Worm (Caenorhabditis elegans) whole organism, L3 larva: ENCODE data around the gene elc-2.

Source experiments
- R02D3.7 ChIP-seq: fragments of 150-350 bp; optimal IDR thresholded peaks from 2 replicates; lab custom pipeline; 2014; ENCODE audit warnings: missing biosample characterization, missing genetic modification characterization
- aly-2 ChIP-seq: fragments of 150-350 bp; optimal IDR thresholded peaks from 2 replicates; lab custom pipeline; 2014; ENCODE audit warnings: missing biosample characterization, missing genetic modification characterization
- ceh-16 ChIP-seq: sonication (generic microtip); optimal IDR thresholded peaks from 2 replicates; lab custom pipeline; 2017; ENCODE audit warnings: missing biosample characterization, missing genetic modification characterization
- ceh-28 ChIP-seq: fragments of 150-350 bp; optimal IDR thresholded peaks from 2 replicates; lab custom pipeline; 2014; ENCODE audit warnings: missing biosample characterization, missing genetic modification reagents, missing genetic modification characterization
- ceh-82 ChIP-seq: fragments of 150-350 bp; optimal IDR thresholded peaks from 2 replicates; lab custom pipeline; 2014; ENCODE audit warnings: missing biosample characterization, missing genetic modification characterization
- ceh-9 ChIP-seq: sonication (generic microtip); optimal IDR thresholded peaks from 2 replicates; lab custom pipeline; 2018; ENCODE audit warnings: missing biosample characterization, missing genetic modification characterization
- egl-27 ChIP-seq: sonication (generic microtip); optimal IDR thresholded peaks from 4 replicates; lab custom pipeline; 2017; ENCODE audit warnings: missing biosample characterization, missing genetic modification reagents, missing genetic modification characterization
- elt-1 ChIP-seq: fragments of 150-350 bp; optimal IDR thresholded peaks from 2 replicates; lab custom pipeline; 2014; ENCODE audit warnings: missing biosample characterization, missing genetic modification characterization
- elt-2 ChIP-seq: sonication (generic microtip); optimal IDR thresholded peaks from 2 replicates; lab custom pipeline; 2016; ENCODE audit warnings: missing genetic modification reagents, mild to moderate bottlenecking, missing genetic modification characterization, missing compliant biosample characterization
- elt-3 ChIP-seq, 3 experiments: fragments of 150-350 bp in 1 of 3; sonication (generic microtip) in 2 of 3; optimal IDR thresholded peaks; 2 replicates in 2 of 3; 4 replicates in 1 of 3; lab custom pipeline; 2014 to 2017; ENCODE audit warnings: missing biosample characterization in 3 of 3, missing genetic modification characterization in 3 of 3
- hmg-11 ChIP-seq: sonication (generic microtip); optimal IDR thresholded peaks from 2 replicates; lab custom pipeline; 2016; ENCODE audit warnings: missing genetic modification characterization, missing compliant biosample characterization
- lin-15B ChIP-seq: fragments of 150-350 bp; optimal IDR thresholded peaks from 2 replicates; lab custom pipeline; 2014; ENCODE audit warnings: missing biosample characterization, missing genetic modification characterization
- lin-39 ChIP-seq: fragments of 150-350 bp; optimal IDR thresholded peaks from 2 replicates; lab custom pipeline; 2018; ENCODE audit warnings: missing biosample characterization, missing genetic modification reagents, missing genetic modification characterization
- lsy-12 ChIP-seq: sonication (generic microtip); optimal IDR thresholded peaks from 2 replicates; lab custom pipeline; 2016; ENCODE audit warnings: mild to moderate bottlenecking, missing genetic modification characterization, missing compliant biosample characterization
- mdl-1 ChIP-seq: fragments of 150-350 bp; optimal IDR thresholded peaks from 2 replicates; lab custom pipeline; 2014; ENCODE audit warnings: missing biosample characterization, missing genetic modification characterization
- mml-1 ChIP-seq: fragments of 150-350 bp; sonication (generic microtip); optimal IDR thresholded peaks from 3 replicates; lab custom pipeline; 2014; ENCODE audit warnings: missing biosample characterization, missing genetic modification characterization
- nfya-1 ChIP-seq: sonication (generic microtip); optimal IDR thresholded peaks from 2 replicates; lab custom pipeline; 2017; ENCODE audit warnings: missing genetic modification characterization, mild to moderate bottlenecking, missing compliant biosample characterization, antibody characterized with exemption, moderate library complexity; ENCODE audit not compliant: insufficient read depth
- nhr-12 ChIP-seq: fragments of 150-350 bp; optimal IDR thresholded peaks from 2 replicates; lab custom pipeline; 2014; ENCODE audit warnings: missing biosample characterization, missing genetic modification characterization
- nhr-23 ChIP-seq: fragments of 150-350 bp; optimal IDR thresholded peaks from 2 replicates; lab custom pipeline; 2014; ENCODE audit warnings: missing biosample characterization, missing genetic modification reagents, missing genetic modification characterization
- nhr-237 ChIP-seq: fragments of 150-350 bp; optimal IDR thresholded peaks from 2 replicates; lab custom pipeline; 2014; ENCODE audit warnings: missing biosample characterization, missing genetic modification characterization
- nhr-25 ChIP-seq: sonication (generic microtip); optimal IDR thresholded peaks from 2 replicates; lab custom pipeline; 2017; ENCODE audit warnings: missing biosample characterization, missing genetic modification characterization
- nhr-28 ChIP-seq: fragments of 150-350 bp; optimal IDR thresholded peaks from 2 replicates; lab custom pipeline; 2014; ENCODE audit warnings: missing biosample characterization, missing genetic modification characterization
- nhr-43 ChIP-seq: sonication (generic microtip); optimal IDR thresholded peaks from 2 replicates; lab custom pipeline; 2016; ENCODE audit warnings: mild to moderate bottlenecking, missing genetic modification characterization, missing compliant biosample characterization; ENCODE audit not compliant: poor library complexity, severe bottlenecking
- nhr-67 ChIP-seq: fragments of 150-350 bp; optimal IDR thresholded peaks from 2 replicates; lab custom pipeline; 2014; ENCODE audit warnings: missing biosample characterization, missing genetic modification characterization
- nhr-76 ChIP-seq: fragments of 150-350 bp; sonication (generic microtip); optimal IDR thresholded peaks from 5 replicates; lab custom pipeline; 2014; ENCODE audit warnings: missing biosample characterization, missing genetic modification characterization
- nhr-77 ChIP-seq: fragments of 150-350 bp; optimal IDR thresholded peaks from 2 replicates; lab custom pipeline; 2014; ENCODE audit warnings: missing biosample characterization, missing genetic modification characterization
- pha-4 ChIP-seq: fragments of 150-350 bp; optimal IDR thresholded peaks from 2 replicates; lab custom pipeline; 2014; ENCODE audit warnings: missing biosample characterization, missing genetic modification reagents, missing genetic modification characterization
- pqm-1 ChIP-seq: fragments of 150-350 bp; optimal IDR thresholded peaks from 2 replicates; lab custom pipeline; 2017; ENCODE audit warnings: missing biosample characterization, missing genetic modification characterization, inconsistent platforms
- sea-2 ChIP-seq: fragments of 150-350 bp; sonication (generic microtip); optimal IDR thresholded peaks from 4 replicates; lab custom pipeline; 2014; ENCODE audit warnings: missing biosample characterization, missing genetic modification reagents, missing genetic modification characterization
- skn-1 ChIP-seq: fragments of 150-350 bp; optimal IDR thresholded peaks from 2 replicates; lab custom pipeline; 2014; ENCODE audit warnings: missing biosample characterization, missing genetic modification characterization
- snpc-4 ChIP-seq: fragments of 150-350 bp; optimal IDR thresholded peaks from 2 replicates; lab custom pipeline; 2014; ENCODE audit warnings: missing biosample characterization, missing genetic modification characterization
- tbx-2 ChIP-seq: sonication (generic microtip); optimal IDR thresholded peaks from 2 replicates; lab custom pipeline; 2016; ENCODE audit warnings: mild to moderate bottlenecking, missing genetic modification characterization, missing compliant biosample characterization
- zag-1 ChIP-seq: fragments of 150-350 bp; optimal IDR thresholded peaks from 2 replicates; lab custom pipeline; 2014; ENCODE audit warnings: missing biosample characterization, missing genetic modification characterization

The elc-2 gene

ce11 chrX:1798543-1798942 lies 20.7 kb upstream of the elc-2 start:
- TF ChIP-seq nhr-237 (tag; lab: Kevin White, UChicago) (no peak), R02D3.7 (tag; lab: Kevin White, UChicago) (no peak), ceh-16 (tag; lab: Kevin White, UChicago) (no peak), nhr-43 (tag; lab: Kevin White, UChicago) (no peak), tbx-2 (no peak), ceh-9 (tag; lab: Kevin White, UChicago) (no peak), lin-15B (tag; lab: Kevin White, UChicago) (no peak), nhr-76 (tag; lab: Kevin White, UChicago) (no peak), nhr-28 (no peak), nhr-67 (no peak)

DNA sequence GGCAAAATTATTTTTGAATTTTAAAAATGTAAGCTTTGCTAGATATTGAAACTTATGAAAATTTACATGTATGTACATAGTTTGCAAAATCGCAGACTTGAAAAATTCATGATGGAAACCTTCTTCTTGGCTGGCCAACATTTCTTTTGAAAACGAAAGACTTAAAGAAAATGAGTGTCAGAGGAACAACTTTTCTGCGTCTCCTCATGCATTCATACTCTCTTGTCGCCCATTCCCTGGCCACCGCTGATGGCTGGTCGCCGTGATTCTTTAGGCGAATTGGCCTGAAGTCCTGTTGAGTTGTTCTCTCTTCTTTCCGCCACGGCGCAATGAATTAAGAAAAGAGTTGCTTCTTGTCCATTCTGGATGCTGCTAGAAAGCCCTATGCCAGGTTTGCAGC lies 18.2 kb upstream of the elc-2 start:
- TF ChIP-seq ceh-16 (tag; lab: Kevin White, UChicago) = no peak
- no peak for TF ChIP-seq zag-1 (tag; lab: Kevin White, UChicago)
- TF ChIP-seq nhr-23 (tag; lab: Kevin White, UChicago) = no peak
- no peak for TF ChIP-seq ceh-82 (tag; lab: Kevin White, UChicago)
- no peak for TF ChIP-seq nhr-28
- TF ChIP-seq mml-1 (tag; lab: Kevin White, UChicago) = no peak
- TF ChIP-seq hmg-11 (tag; lab: Kevin White, UChicago) = no peak
- TF ChIP-seq ceh-9 (tag; lab: Kevin White, UChicago) = no peak
- no peak for TF ChIP-seq pqm-1 (tag; lab: Kevin White, UChicago)
- no peak for TF ChIP-seq nhr-77 (tag; lab: Kevin White, UChicago)
- TF ChIP-seq nhr-25 (tag; lab: Kevin White, UChicago) = no peak
- no peak for TF ChIP-seq aly-2 (tag; lab: Kevin White, UChicago)
- TF ChIP-seq elt-2 (tag; lab: Kevin White, UChicago) = no peak
- no peak for TF ChIP-seq R02D3.7 (tag; lab: Kevin White, UChicago)
- no peak for TF ChIP-seq elt-1
- no peak for TF ChIP-seq nhr-76 (tag; lab: Kevin White, UChicago)
- no peak for TF ChIP-seq ceh-28 (tag; lab: Kevin White, UChicago)
- TF ChIP-seq skn-1 (tag; lab: Kevin White, UChicago) = no peak
- no peak for TF ChIP-seq snpc-4 (tag; lab: Kevin White, UChicago)
- TF ChIP-seq, all 47 proteins: peak for 0

DNA sequence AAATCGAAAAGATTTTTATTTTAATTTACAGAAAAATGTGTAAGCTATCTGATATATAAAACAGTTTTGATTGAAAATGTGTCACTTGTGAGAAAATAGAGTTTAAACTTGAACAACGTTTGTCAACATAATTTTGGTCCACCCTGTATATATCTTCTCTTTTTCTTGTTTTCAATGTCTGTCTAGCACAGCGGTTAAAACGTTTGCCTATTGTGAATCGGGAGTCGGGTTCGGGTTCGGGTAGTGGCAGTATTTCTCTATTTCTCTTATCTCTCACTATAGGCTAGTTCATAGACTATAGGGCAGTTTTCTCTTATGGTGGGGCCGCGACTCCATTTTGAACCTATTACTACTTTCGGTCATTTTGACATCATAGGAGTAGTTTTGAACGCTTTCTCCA lies 13.2 kb upstream of the elc-2 start:
- TF ChIP-seq nhr-77 (tag; lab: Kevin White, UChicago) (no peak), R02D3.7 (tag; lab: Kevin White, UChicago) (no peak), nhr-12 (no peak), elt-1 (no peak), mdl-1 (tag; lab: Kevin White, UChicago) (no peak), elt-3 (tag; optimal IDR thresholded peaks at IDR 0.05; lab: Kevin White, UChicago) (no peak), lsy-12 (tag; lab: Kevin White, UChicago) (no peak), lin-39 (tag; lab: Kevin White, UChicago) (no peak), pha-4 (tag; lab: Kevin White, UChicago) (no peak)

ce11 chrX:1786607-1787006 lies 8.7 kb upstream of the elc-2 start, which contains the start of gene arg-1:
arg-1 (plus strand) TSS chrX:1786907.
- no peak for TF ChIP-seq ceh-28 (tag; lab: Kevin White, UChicago)
- TF ChIP-seq nhr-237 (tag; lab: Kevin White, UChicago) = no peak
- TF ChIP-seq nfya-1 (tag; lab: Kevin White, UChicago) = no peak
- no peak for TF ChIP-seq nhr-23 (tag; lab: Kevin White, UChicago)
- TF ChIP-seq nhr-25 (tag; lab: Kevin White, UChicago) = no peak
- no peak for TF ChIP-seq sea-2 (GFP tag; lab: Kevin White, UChicago)

- TF ChIP-seq pqm-1 (tag; lab: Kevin White, UChicago) (no peak), elt-3 (tag; optimal IDR thresholded peaks at IDR 0.05; lab: Kevin White, UChicago) (no peak), aly-2 (tag; lab: Kevin White, UChicago) (no peak), egl-27 (tag; lab: Kevin White, UChicago) (no peak)
Measured at ce11 chrX:1785692-1786091, 7.8 kb upstream of the elc-2 start.
